Worm (Caenorhabditis elegans): ENCODE measurements around the gene mct-5.

- TF ChIP-seq fos-1 (tag; optimal IDR thresholded peaks at IDR 0.05) (no peak), pqm-1 (tag; optimal IDR thresholded peaks at IDR 0.05) (no peak), aly-2 (tag; optimal IDR thresholded peaks at IDR 0.05) (no peak), ztf-11 (tag; optimal IDR thresholded peaks at IDR 0.05) (no peak), sea-2 (GFP tag; optimal IDR thresholded peaks at IDR 0.05) (no peak), mml-1 (tag; optimal IDR thresholded peaks at IDR 0.05) (no peak), fkh-10 (GFP tag; optimal IDR thresholded peaks at IDR 0.05) (no peak), tbx-2 (tag; optimal IDR thresholded peaks at IDR 0.05) (no peak), R02D3.7 (tag; optimal IDR thresholded peaks at IDR 0.05) (no peak), nhr-77 (tag; optimal IDR thresholded peaks at IDR 0.05) (no peak), snpc-4 (tag; optimal IDR thresholded peaks at IDR 0.05) (no peak), skn-1 (tag; optimal IDR thresholded peaks at IDR 0.05) (no peak)
Measured at ce11 chrII:7126457-7126856, 28.1 kb upstream of the mct-5 start, which contains the start of gene F10E7.1.
